Worm (Caenorhabditis elegans) whole organism, midembryonic: Measurements from ENCODE around the gene acy-2.

Source experiments
- T22C8.4 ChIP-seq: fragments of 200-800 bp; sonication (Bioruptor generic); IDR thresholded peaks from 2 replicates; pipeline ENCODE4 v1.3.6; 2022; ENCODE audit warnings: missing genetic modification characterization, missing compliant biosample characterization
- cog-1 ChIP-seq: sonication (generic microtip); optimal IDR thresholded peaks from 2 replicates; lab custom pipeline; 2016; ENCODE audit warnings: missing genetic modification characterization, missing compliant biosample characterization
- flt-1 ChIP-seq: fragments of 200-800 bp; sonication (Bioruptor generic); IDR thresholded peaks from 2 replicates; pipeline ENCODE4 v1.3.6; 2022; ENCODE audit warnings: missing genetic modification characterization, missing compliant biosample characterization
- klf-2 ChIP-seq: fragments of 200-800 bp; sonication (Bioruptor generic); conservative IDR thresholded peaks from 2 replicates; pipeline ENCODE4 v1.3.6; 2022; ENCODE audit warnings: missing genetic modification reagents, missing genetic modification characterization, missing compliant biosample characterization
- med-1 ChIP-seq: sonication (generic microtip); optimal IDR thresholded peaks from 2 replicates; lab custom pipeline; 2017; ENCODE audit warnings: missing genetic modification characterization, mild to moderate bottlenecking, missing compliant biosample characterization, antibody characterized with exemption, missing genetic modification reagents; ENCODE audit not compliant: insufficient read depth
- ref-1 ChIP-seq: fragments of 200-800 bp; sonication (Bioruptor generic); conservative IDR thresholded peaks from 2 replicates; pipeline ENCODE4 v1.3.6; 2022; ENCODE audit warnings: missing genetic modification reagents, missing genetic modification characterization, missing compliant biosample characterization
- tab-1 ChIP-seq: fragments of 200-800 bp; sonication (Bioruptor generic); IDR thresholded peaks from 2 replicates; pipeline ENCODE4 v1.3.6; 2022; ENCODE audit warnings: missing genetic modification characterization, missing compliant biosample characterization
- ztf-23 ChIP-seq: fragments of 200-800 bp; sonication (Bioruptor generic); IDR thresholded peaks from 2 replicates; pipeline ENCODE4 v1.3.6; 2022; ENCODE audit warnings: missing genetic modification reagents, missing genetic modification characterization, missing compliant biosample characterization
- ztf-29 ChIP-seq: fragments of 200-800 bp; sonication (Bioruptor generic); IDR thresholded peaks from 2 replicates; pipeline ENCODE4 v1.3.6; 2022; ENCODE audit warnings: missing genetic modification reagents, missing genetic modification characterization, missing compliant biosample characterization

The acy-2 gene

ce11 chrV:5984244-5984643, 8.4 kb downstream of the acy-2 start:
- TF ChIP-seq ztf-29 (GFP tag; lab: Robert Waterston, UW) (no peak), tab-1 (GFP tag; lab: Robert Waterston, UW) (no peak), cog-1 (tag; lab: Kevin White, UChicago) (no peak), ztf-23 (GFP tag; lab: Robert Waterston, UW) (no peak), ref-1 (GFP tag; lab: Robert Waterston, UW) (no peak), med-1 (no peak), flt-1 (GFP tag; lab: Robert Waterston, UW) (no peak), T22C8.4 (GFP tag; lab: Robert Waterston, UW) (no peak), klf-2 (GFP tag; lab: Robert Waterston, UW) (no peak)

DNA sequence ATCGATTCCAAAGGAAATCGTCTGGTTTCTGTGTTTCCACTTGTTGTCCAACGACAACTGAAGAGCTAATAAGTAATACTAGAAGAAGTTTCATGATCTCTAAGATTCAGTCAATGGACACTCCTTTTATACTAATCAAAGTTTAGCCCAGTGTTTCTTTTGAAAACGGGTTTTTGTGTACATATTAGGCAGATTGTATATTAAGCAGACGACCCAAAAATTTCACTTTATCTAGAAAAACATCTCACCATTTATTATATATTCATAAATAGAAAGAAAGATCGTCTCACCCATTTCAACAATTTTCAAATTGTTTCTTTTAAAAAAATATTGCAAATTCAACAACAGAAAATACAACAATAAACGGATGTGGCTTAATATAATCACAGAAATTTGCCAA, 10.9 kb downstream of the acy-2 start, which contains the start of gene C10F3.7:
Gene C10F3.7 (minus strand): TSS at position 101 of the 400 bp plus-strand sequence.
- TF ChIP-seq ztf-23 (GFP tag; lab: Robert Waterston, UW) (no peak), T22C8.4 (GFP tag; lab: Robert Waterston, UW) (no peak), med-1 (no peak)

- no peak for TF ChIP-seq ref-1 (GFP tag; lab: Robert Waterston, UW)
- TF ChIP-seq cog-1 (tag; lab: Kevin White, UChicago): no peak
Observed at ce11 chrV:5990383-5990782, 14.6 kb downstream of the acy-2 start, which contains the start of gene fut-8. fut-8 (minus strand) TSS chrV:5990483.

ce11 chrV:5991490-5992069, 15.8 kb downstream of the acy-2 start:
- TF ChIP-seq cog-1 (tag; lab: Kevin White, UChicago) (peak; percentile 60), ztf-23 (GFP tag; lab: Robert Waterston, UW) (no peak)

ce11 chrV:5995598-5995997, 19.8 kb downstream of the acy-2 start:
- TF ChIP-seq ref-1 (GFP tag; lab: Robert Waterston, UW): no peak

DNA sequence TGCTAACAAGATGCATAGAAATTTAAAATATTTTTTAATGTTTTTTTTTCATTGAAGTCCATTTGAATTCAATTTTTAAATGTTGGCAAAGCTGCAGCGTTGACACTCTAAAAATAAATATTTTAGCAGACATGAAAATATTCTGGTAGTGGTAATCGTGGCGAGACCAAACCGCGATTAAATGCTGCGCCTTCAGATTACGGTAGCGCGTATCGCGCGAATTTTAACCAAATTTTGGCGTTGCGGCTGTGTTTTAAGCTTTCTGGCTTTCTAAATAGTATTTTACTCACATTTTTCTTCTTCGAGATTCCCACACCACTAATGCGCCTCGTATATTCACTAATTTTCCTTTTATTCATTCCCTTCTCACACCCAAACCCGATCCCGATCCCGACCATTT, 20.3 kb downstream of the acy-2 start, which contains the start of gene cpg-4:
Gene cpg-4 (plus strand): TSS at position 303 of the 400 bp plus-strand sequence.
- TF ChIP-seq med-1: no peak
- TF ChIP-seq ref-1 (GFP tag; lab: Robert Waterston, UW): no peak
- TF ChIP-seq tab-1 (GFP tag; lab: Robert Waterston, UW): no peak

DNA sequence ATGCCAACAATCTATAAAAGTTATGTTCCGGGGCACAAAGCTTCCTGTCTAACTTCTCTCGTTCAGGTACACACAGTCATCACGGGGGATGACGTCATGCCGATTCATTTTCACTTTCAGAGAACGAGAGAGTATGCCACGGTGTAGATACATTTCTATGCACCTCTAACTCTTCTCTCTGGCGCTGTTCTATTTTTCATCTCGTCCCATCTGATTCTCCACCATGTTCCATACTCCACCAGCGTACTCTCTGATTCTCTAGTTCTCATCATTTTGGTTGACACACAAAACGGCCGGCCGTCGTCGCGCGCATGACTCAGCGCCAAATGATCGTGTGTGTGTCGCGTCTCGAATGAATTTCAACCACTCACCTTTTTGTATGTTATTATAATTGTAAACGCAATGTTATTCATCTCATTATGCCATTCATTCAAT, 24.6 kb downstream of the acy-2 start:
- no peak for TF ChIP-seq med-1
- peak; percentile 88 for TF ChIP-seq cog-1 (tag; lab: Kevin White, UChicago)

DNA sequence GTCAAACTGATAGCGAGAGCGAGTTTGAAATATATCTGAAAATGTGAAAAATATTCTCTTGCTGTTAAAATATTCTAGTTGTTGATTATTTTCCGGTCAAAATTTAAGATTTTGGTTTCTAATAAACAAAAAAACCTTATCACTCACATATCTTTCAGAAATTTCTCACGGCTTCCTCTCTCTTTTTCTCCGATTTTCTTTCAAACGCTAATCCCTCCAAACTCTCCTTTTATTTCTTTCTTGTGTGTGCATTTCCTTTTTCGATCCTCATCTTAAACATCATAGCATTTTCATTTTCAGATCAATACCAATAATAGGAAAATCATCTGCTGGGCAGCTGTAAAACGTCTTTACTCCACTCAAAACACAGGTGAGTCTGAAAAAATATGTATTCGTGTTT, 27.5 kb downstream of the acy-2 start, which contains the start of gene fos-1:
Gene fos-1 (plus strand): TSS at position 301 of the 400 bp plus-strand sequence.
- TF ChIP-seq T22C8.4 (GFP tag; lab: Robert Waterston, UW) (no peak), ztf-29 (GFP tag; lab: Robert Waterston, UW) (no peak), cog-1 (tag; lab: Kevin White, UChicago) (no peak), med-1 (no peak), flt-1 (GFP tag; lab: Robert Waterston, UW) (no peak), tab-1 (GFP tag; lab: Robert Waterston, UW) (no peak), ztf-23 (GFP tag; lab: Robert Waterston, UW) (no peak), klf-2 (GFP tag; lab: Robert Waterston, UW) (no peak), ref-1 (GFP tag; lab: Robert Waterston, UW) (no peak)

- TF ChIP-seq flt-1 (GFP tag; lab: Robert Waterston, UW) (no peak), ztf-29 (GFP tag; lab: Robert Waterston, UW) (no peak), cog-1 (tag; lab: Kevin White, UChicago) (no peak), klf-2 (GFP tag; lab: Robert Waterston, UW) (no peak), ref-1 (GFP tag; lab: Robert Waterston, UW) (no peak), T22C8.4 (GFP tag; lab: Robert Waterston, UW) (no peak)
Observed at ce11 chrV:6007927-6008326, 32.1 kb downstream of the acy-2 start.

ce11 chrV:6010642-6011041, 34.8 kb downstream of the acy-2 start:
- TF ChIP-seq ztf-23 (GFP tag; lab: Robert Waterston, UW) (no peak), klf-2 (GFP tag; lab: Robert Waterston, UW) (no peak), ref-1 (GFP tag; lab: Robert Waterston, UW) (no peak), flt-1 (GFP tag; lab: Robert Waterston, UW) (no peak), cog-1 (tag; lab: Kevin White, UChicago) (no peak), ztf-29 (GFP tag; lab: Robert Waterston, UW) (no peak), tab-1 (GFP tag; lab: Robert Waterston, UW) (no peak), T22C8.4 (GFP tag; lab: Robert Waterston, UW) (no peak), med-1 (no peak)

DNA sequence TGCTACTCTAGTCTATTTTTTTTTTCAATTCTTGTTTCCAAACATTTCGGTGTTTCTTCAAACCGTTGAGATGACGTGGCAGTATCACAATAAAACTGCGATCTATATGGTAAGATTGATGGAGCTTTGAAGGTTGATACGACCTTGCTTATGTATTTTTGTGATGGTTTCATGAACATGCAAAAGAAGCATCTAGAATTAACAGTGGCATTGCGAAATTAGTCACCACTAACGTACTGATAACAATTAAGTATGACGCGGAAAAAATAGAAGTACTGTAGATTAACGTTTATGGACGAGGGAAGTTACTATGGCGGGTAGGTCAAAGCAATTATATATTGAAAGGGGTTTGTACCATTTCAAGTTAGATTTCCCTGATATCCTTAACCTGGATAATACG, 36.6 kb downstream of the acy-2 start:
- no peak for TF ChIP-seq ztf-23 (GFP tag; lab: Robert Waterston, UW)
- no peak for TF ChIP-seq ref-1 (GFP tag; lab: Robert Waterston, UW)
- no peak for TF ChIP-seq cog-1 (tag; lab: Kevin White, UChicago)
- no peak for TF ChIP-seq klf-2 (GFP tag; lab: Robert Waterston, UW)
- TF ChIP-seq med-1: no peak
- no peak for TF ChIP-seq ztf-29 (GFP tag; lab: Robert Waterston, UW)
- TF ChIP-seq T22C8.4 (GFP tag; lab: Robert Waterston, UW): no peak
- TF ChIP-seq flt-1 (GFP tag; lab: Robert Waterston, UW): no peak
- no peak for TF ChIP-seq tab-1 (GFP tag; lab: Robert Waterston, UW)
